Fruit fly (Drosophila melanogaster): ENCODE data around the gene CG7920.
A peak's percentile ranks its signal among the peaks of the same experiment; 100 is the strongest.

Gene CG7920

dm6 chr3R:30005332-30005979, 9.6 kb downstream of the CG7920 start:
- TF ChIP-seq foxo (GFP tag; optimal IDR thresholded peaks at IDR 0.05) (peak in 1 of 2 experiments; percentile 2), Hnf4 (GFP tag; optimal IDR thresholded peaks at IDR 0.05) (no peak), dsf (GFP tag; optimal IDR thresholded peaks at IDR 0.05; ENCODE audit: borderline replicate concordance) (no peak), GATAd (GFP tag; optimal IDR thresholded peaks at IDR 0.05) (no peak), ey (GFP tag; optimal IDR thresholded peaks at IDR 0.05) (no peak)

dm6 chr3R:30004648-30005047, 10.4 kb downstream of the CG7920 start, which contains the start of the genes Nlp and Nph:
Gene Nlp (plus strand): TSS chr3R:30004785.
Gene Nph (minus strand): TSS chr3R:30004861.
- no peak for TF ChIP-seq Dfd (GFP tag; optimal IDR thresholded peaks at IDR 0.05)
- no peak for TF ChIP-seq sv (GFP tag; optimal IDR thresholded peaks at IDR 0.05)
- TF ChIP-seq Rel (GFP tag; optimal IDR thresholded peaks at IDR 0.05), result no peak
- peak; percentile 36 for TF ChIP-seq Rel (tag; optimal IDR thresholded peaks at IDR 0.05)
- TF ChIP-seq Vsx2 (GFP tag; optimal IDR thresholded peaks at IDR 0.05; ENCODE audit: partially characterized antibody), result no peak
- TF ChIP-seq jim (GFP tag; optimal IDR thresholded peaks at IDR 0.05), result no peak
- peak; percentile 76 for TF ChIP-seq Myc (optimal IDR thresholded peaks at IDR 0.05)
- peak in 1 of 2 experiments; percentile 18 for TF ChIP-seq foxo (GFP tag; optimal IDR thresholded peaks at IDR 0.05)
- TF ChIP-seq Hnf4 (GFP tag; optimal IDR thresholded peaks at IDR 0.05), result no peak
- TF ChIP-seq sage (GFP tag; optimal IDR thresholded peaks at IDR 0.05), result no peak
- peak; percentile 29 for TF ChIP-seq HLH106 (tag; optimal IDR thresholded peaks at IDR 0.05)
- TF ChIP-seq GATAd (GFP tag; optimal IDR thresholded peaks at IDR 0.05), result no peak
- TF ChIP-seq tai (GFP tag; optimal IDR thresholded peaks at IDR 0.05), result no peak
- no peak for TF ChIP-seq lola (GFP tag; optimal IDR thresholded peaks at IDR 0.05)
- TF ChIP-seq fru (GFP tag; optimal IDR thresholded peaks at IDR 0.05), result no peak
- TF ChIP-seq rgr (GFP tag; optimal IDR thresholded peaks at IDR 0.05), result peak; percentile 50
- TF ChIP-seq h (GFP tag; optimal IDR thresholded peaks at IDR 0.05), result peak; percentile 54
- TF ChIP-seq br (GFP tag; optimal IDR thresholded peaks at IDR 0.05), result peak; percentile 39
- peak; percentile 37 for TF ChIP-seq Sp1 (GFP tag; optimal IDR thresholded peaks at IDR 0.05)
- no peak for TF ChIP-seq Dif (GFP tag; optimal IDR thresholded peaks at IDR 0.05; ENCODE audit: partially characterized antibody)
- no peak for TF ChIP-seq Hr78 (GFP tag; optimal IDR thresholded peaks at IDR 0.05)
- TF ChIP-seq OdsH (GFP tag; optimal IDR thresholded peaks at IDR 0.05), result peak; percentile 0
- no peak for TF ChIP-seq ey (GFP tag; optimal IDR thresholded peaks at IDR 0.05)
- peak; percentile 25 for TF ChIP-seq psq (GFP tag; optimal IDR thresholded peaks at IDR 0.05)

dm6 chr3R:30000286-30000685, 14.8 kb downstream of the CG7920 start, which contains the start of gene Tace:
Gene Tace (plus strand): TSS chr3R:30000530.
- TF ChIP-seq h (GFP tag; optimal IDR thresholded peaks at IDR 0.05) (no peak), Jra (GFP tag; optimal IDR thresholded peaks at IDR 0.05) (no peak), usp (GFP tag; optimal IDR thresholded peaks at IDR 0.05) (no peak), tai (GFP tag; optimal IDR thresholded peaks at IDR 0.05) (no peak), fru (GFP tag; optimal IDR thresholded peaks at IDR 0.05) (no peak), Myc (optimal IDR thresholded peaks at IDR 0.05) (no peak), CG9705 (GFP tag; optimal IDR thresholded peaks at IDR 0.05) (no peak), Hr83 (GFP tag; optimal IDR thresholded peaks at IDR 0.05; ENCODE audit: poor library complexity, severe bottlenecking) (no peak), GATAd (GFP tag; optimal IDR thresholded peaks at IDR 0.05) (no peak), CrebA (GFP tag; optimal IDR thresholded peaks at IDR 0.05; ENCODE audit: borderline replicate concordance) (no peak), OdsH (GFP tag; optimal IDR thresholded peaks at IDR 0.05) (no peak), Sp1 (GFP tag; optimal IDR thresholded peaks at IDR 0.05) (no peak), CG32264 (GFP tag; optimal IDR thresholded peaks at IDR 0.05) (no peak), dmrt93B (GFP tag; optimal IDR thresholded peaks at IDR 0.05) (no peak), woc (GFP tag; optimal IDR thresholded peaks at IDR 0.05) (no peak)

dm6 chr3R:29999495-29999894, 15.6 kb downstream of the CG7920 start, which contains the start of gene CG34298:
Gene CG34298 (plus strand): TSS chr3R:29999795.
- TF ChIP-seq foxo (GFP tag; optimal IDR thresholded peaks at IDR 0.05) (no peak), dl (GFP tag; optimal IDR thresholded peaks at IDR 0.05; ENCODE audit: insufficient read depth in 1 of 2, partially characterized antibody in 2 of 2) (no peak), Dfd (GFP tag; optimal IDR thresholded peaks at IDR 0.05) (no peak), dsf (GFP tag; optimal IDR thresholded peaks at IDR 0.05; ENCODE audit: borderline replicate concordance) (no peak)

All from whole organism, wandering third instar larva.